Worm (Caenorhabditis elegans) whole organism, late embryonic: Measurements from ENCODE around the gene Y47D3A.34.

Experiments
- C38D4.7 ChIP-seq: fragments of 200-800 bp; sonication (Bioruptor generic); optimal IDR thresholded peaks from 2 replicates; lab custom pipeline; 2018; ENCODE audit warnings: mild to moderate bottlenecking, missing genetic modification characterization, moderate library complexity, missing compliant biosample characterization
- F13H6.1 ChIP-seq: sonication (generic microtip); optimal IDR thresholded peaks from 2 replicates; lab custom pipeline; 2016; ENCODE audit warnings: missing genetic modification characterization, missing compliant biosample characterization
- K02D7.2 ChIP-seq: sonication (generic microtip); optimal IDR thresholded peaks from 2 replicates; lab custom pipeline; 2017; ENCODE audit warnings: mild to moderate bottlenecking, missing genetic modification characterization, missing compliant biosample characterization
- ceh-18 ChIP-seq: sonication (generic microtip); optimal IDR thresholded peaks from 2 replicates; lab custom pipeline; 2016; ENCODE audit warnings: missing genetic modification characterization, missing compliant biosample characterization
- ceh-2 ChIP-seq: sonication (generic microtip); optimal IDR thresholded peaks from 2 replicates; lab custom pipeline; 2016; ENCODE audit warnings: missing genotype, missing genetic modification characterization, missing compliant biosample characterization
- ceh-22 ChIP-seq: sonication (generic microtip); optimal IDR thresholded peaks from 2 replicates; lab custom pipeline; 2017; ENCODE audit warnings: missing biosample characterization, missing genetic modification characterization
- ceh-30 ChIP-seq: fragments of 150-350 bp; optimal IDR thresholded peaks from 2 replicates; lab custom pipeline; 2014; ENCODE audit warnings: missing biosample characterization, missing genetic modification characterization
- ceh-45 ChIP-seq: fragments of 200-800 bp; sonication (Bioruptor generic); IDR thresholded peaks from 2 replicates; pipeline ENCODE4 v1.3.6; 2022; ENCODE audit warnings: missing genetic modification reagents, missing genetic modification characterization, missing compliant biosample characterization
- ceh-48 ChIP-seq: sonication (generic microtip); optimal IDR thresholded peaks from 2 replicates; lab custom pipeline; 2016; ENCODE audit warnings: missing genetic modification characterization, inconsistent platforms, missing compliant biosample characterization
- ceh-9 ChIP-seq: sonication (generic microtip); optimal IDR thresholded peaks from 2 replicates; lab custom pipeline; 2016; ENCODE audit warnings: mild to moderate bottlenecking, missing genetic modification characterization, inconsistent platforms, missing compliant biosample characterization
- che-1 ChIP-seq: sonication (generic microtip); optimal IDR thresholded peaks from 2 replicates; lab custom pipeline; 2016; ENCODE audit warnings: mild to moderate bottlenecking, missing genetic modification characterization, missing compliant biosample characterization
- dve-1 ChIP-seq: sonication (generic microtip); optimal IDR thresholded peaks from 2 replicates; lab custom pipeline; 2017; ENCODE audit warnings: antibody characterized with exemption, mild to moderate bottlenecking, missing genetic modification characterization, missing compliant biosample characterization
- elt-2 ChIP-seq: sonication (generic microtip); optimal IDR thresholded peaks from 2 replicates; lab custom pipeline; 2016; ENCODE audit warnings: missing genetic modification reagents, missing genetic modification characterization, missing compliant biosample characterization
- elt-4 ChIP-seq: sonication (generic microtip); optimal IDR thresholded peaks from 2 replicates; lab custom pipeline; 2016; ENCODE audit warnings: missing genetic modification characterization, missing compliant biosample characterization
- ets-4 ChIP-seq: sonication (generic microtip); optimal IDR thresholded peaks from 2 replicates; lab custom pipeline; 2016; ENCODE audit warnings: missing genetic modification characterization, missing compliant biosample characterization
- fkh-6 ChIP-seq: sonication (generic microtip); optimal IDR thresholded peaks from 2 replicates; lab custom pipeline; 2016; ENCODE audit warnings: missing genetic modification characterization, missing compliant biosample characterization
- gmeb-2 ChIP-seq: sonication (generic microtip); optimal IDR thresholded peaks from 2 replicates; lab custom pipeline; 2016; ENCODE audit warnings: missing genetic modification characterization, inconsistent platforms, missing compliant biosample characterization
- hlh-15 ChIP-seq: sonication (generic microtip); optimal IDR thresholded peaks from 2 replicates; lab custom pipeline; 2016; ENCODE audit warnings: missing genetic modification characterization, missing compliant biosample characterization
- hlh-30 ChIP-seq: sonication (generic microtip); optimal IDR thresholded peaks from 2 replicates; lab custom pipeline; 2017; ENCODE audit warnings: antibody characterized with exemption, missing genetic modification characterization, missing compliant biosample characterization; ENCODE audit not compliant: insufficient read depth
- hlh-6 ChIP-seq: sonication (generic microtip); optimal IDR thresholded peaks from 2 replicates; lab custom pipeline; 2016; ENCODE audit warnings: missing genotype, missing genetic modification characterization, missing compliant biosample characterization
- hlh-8 ChIP-seq: sonication (generic microtip); optimal IDR thresholded peaks from 2 replicates; lab custom pipeline; 2016; ENCODE audit warnings: missing genotype, missing genetic modification characterization, missing compliant biosample characterization
- lim-6 ChIP-seq: sonication (generic microtip); optimal IDR thresholded peaks from 2 replicates; lab custom pipeline; 2016; ENCODE audit warnings: missing genetic modification characterization, missing compliant biosample characterization
- madf-2 ChIP-seq: sonication (generic microtip); optimal IDR thresholded peaks from 2 replicates; lab custom pipeline; 2017; ENCODE audit warnings: missing genetic modification characterization, missing compliant biosample characterization
- mec-3 ChIP-seq: sonication (generic microtip); optimal IDR thresholded peaks from 2 replicates; lab custom pipeline; 2016; ENCODE audit warnings: borderline replicate concordance, missing genetic modification characterization, missing compliant biosample characterization
- nfya-1 ChIP-seq: sonication (generic microtip); optimal IDR thresholded peaks from 2 replicates; lab custom pipeline; 2017; ENCODE audit warnings: missing genetic modification characterization, mild to moderate bottlenecking, missing compliant biosample characterization, antibody characterized with exemption, moderate library complexity
- nhr-232 ChIP-seq: sonication (generic microtip); optimal IDR thresholded peaks from 2 replicates; lab custom pipeline; 2016; ENCODE audit warnings: missing genetic modification characterization, missing compliant biosample characterization
- odd-2 ChIP-seq: sonication (generic microtip); optimal IDR thresholded peaks from 2 replicates; lab custom pipeline; 2017; ENCODE audit warnings: antibody characterized with exemption, mild to moderate bottlenecking, missing genetic modification characterization, missing compliant biosample characterization
- pha-2 ChIP-seq: sonication (generic microtip); optimal IDR thresholded peaks from 2 replicates; lab custom pipeline; 2017; ENCODE audit warnings: mild to moderate bottlenecking, missing genetic modification characterization, missing compliant biosample characterization
- pha-4 ChIP-seq: fragments of 150-350 bp; optimal IDR thresholded peaks from 2 replicates; lab custom pipeline; 2018; ENCODE audit warnings: missing biosample characterization, missing genetic modification reagents, missing genetic modification characterization
- pros-1 ChIP-seq: fragments of 150-350 bp; optimal IDR thresholded peaks from 2 replicates; lab custom pipeline; 2014; ENCODE audit warnings: missing biosample characterization, missing genetic modification reagents, missing genetic modification characterization
- ref-2 ChIP-seq: sonication (generic microtip); optimal IDR thresholded peaks from 2 replicates; lab custom pipeline; 2016; ENCODE audit warnings: missing genetic modification characterization, missing compliant biosample characterization
- sox-2 ChIP-seq: fragments of 200-800 bp; sonication (Bioruptor generic); IDR thresholded peaks from 2 replicates; pipeline ENCODE4 v1.3.6; 2022; ENCODE audit warnings: missing genetic modification reagents, missing genetic modification characterization, missing compliant biosample characterization
- sox-4 ChIP-seq: sonication (generic microtip); optimal IDR thresholded peaks from 2 replicates; lab custom pipeline; 2017; ENCODE audit warnings: mild to moderate bottlenecking, missing genetic modification characterization, inconsistent platforms, missing compliant biosample characterization
- syd-9 ChIP-seq: sonication (generic microtip); optimal IDR thresholded peaks from 2 replicates; lab custom pipeline; 2016; ENCODE audit warnings: mild to moderate bottlenecking, missing genetic modification characterization, moderate library complexity, missing compliant biosample characterization
- tbx-7 ChIP-seq: sonication (generic microtip); optimal IDR thresholded peaks from 2 replicates; lab custom pipeline; 2016; ENCODE audit warnings: missing genotype, missing genetic modification characterization, missing compliant biosample characterization
- ttx-3 ChIP-seq: sonication (generic microtip); optimal IDR thresholded peaks from 2 replicates; lab custom pipeline; 2016; ENCODE audit warnings: missing genetic modification reagents, missing genetic modification characterization, missing compliant biosample characterization
- unc-3 ChIP-seq, 2 experiments: fragments of 200-800 bp in 1 of 2; sonication (Bioruptor generic) in 1 of 2; sonication (generic microtip) in 1 of 2; conservative IDR thresholded peaks in 1 of 2; optimal IDR thresholded peaks in 1 of 2; 2 replicates each; pipeline versions ENCODE4 v1.3.6 to Lab custom; 2016 to 2022; ENCODE audit warnings: missing compliant biosample characterization in 2 of 2, missing genetic modification characterization in 2 of 2, missing genetic modification reagents in 1 of 2
- unc-42 ChIP-seq: sonication (generic microtip); optimal IDR thresholded peaks from 2 replicates; lab custom pipeline; 2016; ENCODE audit warnings: missing genotype, missing genetic modification characterization, missing compliant biosample characterization
- unc-55 ChIP-seq: sonication (generic microtip); optimal IDR thresholded peaks from 2 replicates; lab custom pipeline; 2017; ENCODE audit warnings: missing biosample characterization, missing genetic modification reagents, missing genetic modification characterization
- unc-86 ChIP-seq: sonication (generic microtip); optimal IDR thresholded peaks from 2 replicates; lab custom pipeline; 2016; ENCODE audit warnings: missing genetic modification characterization, missing compliant biosample characterization
- zip-5 ChIP-seq: sonication (generic microtip); optimal IDR thresholded peaks from 2 replicates; lab custom pipeline; 2016; ENCODE audit warnings: missing genetic modification characterization, missing compliant biosample characterization

Y47D3A.34 gene

DNA sequence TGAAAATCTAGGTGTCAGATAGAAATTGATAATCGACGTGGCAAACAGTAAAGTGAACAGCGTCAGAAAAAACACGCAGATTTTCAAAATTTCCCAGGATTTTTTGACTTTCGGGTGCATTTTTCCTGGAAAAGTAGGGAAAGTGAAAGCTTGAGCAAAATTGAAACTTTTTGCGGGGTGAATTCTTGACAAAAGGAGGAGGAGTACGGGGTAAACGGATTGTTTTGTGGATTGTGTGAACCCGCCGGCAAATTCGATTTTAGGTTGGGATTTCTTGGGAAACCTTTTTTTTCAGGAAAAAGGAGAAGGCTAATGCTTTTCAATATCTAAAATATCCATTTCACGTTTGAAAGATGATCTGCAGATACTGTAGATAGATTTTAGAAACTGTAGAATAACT is at the start of gene Y47D3A.34:
Y47D3A.34 (minus strand) TSS at position 120 of the 400 bp plus-strand sequence.
- peak; percentile 39 for TF ChIP-seq unc-42
- no peak for TF ChIP-seq unc-3 (GFP tag; conservative IDR thresholded peaks at IDR 0.05; lab: Robert Waterston, UW)
- TF ChIP-seq unc-3 (tag; optimal IDR thresholded peaks at IDR 0.05; lab: Kevin White, UChicago), result no peak

DNA sequence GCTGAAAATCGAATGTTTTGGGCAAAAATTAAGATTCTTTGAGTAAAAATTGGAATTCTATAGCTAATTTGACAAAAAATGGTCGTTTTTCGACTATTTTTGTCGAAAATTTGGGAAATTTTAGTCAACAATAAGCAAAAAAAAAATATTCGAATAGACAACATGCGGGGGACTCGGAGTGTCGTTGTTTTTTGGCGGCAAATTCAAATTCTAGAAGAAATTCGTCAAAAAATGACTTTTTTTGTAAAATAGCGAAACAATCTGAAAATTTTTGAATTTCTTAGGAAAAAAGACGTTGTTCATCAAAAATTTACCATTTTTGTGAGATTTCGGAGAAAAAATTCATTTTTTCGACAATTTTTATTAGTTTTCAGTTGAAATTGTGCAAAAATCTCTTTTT is 49.0 kb upstream of the Y47D3A.34 start:
- TF ChIP-seq elt-4 (tag; lab: Kevin White, UChicago), result no peak
- TF ChIP-seq mec-3, result no peak
- TF ChIP-seq pha-2, result no peak
- TF ChIP-seq ref-2 (tag; lab: Kevin White, UChicago), result no peak
- TF ChIP-seq lim-6, result no peak
- no peak for TF ChIP-seq ceh-22
- no peak for TF ChIP-seq sox-4
- TF ChIP-seq gmeb-2, result no peak
- no peak for TF ChIP-seq dve-1 (tag; lab: Kevin White, UChicago)
- no peak for TF ChIP-seq syd-9 (tag; lab: Kevin White, UChicago)
- TF ChIP-seq nhr-232 (tag; lab: Kevin White, UChicago), result no peak
- TF ChIP-seq pros-1, result no peak
- no peak for TF ChIP-seq ttx-3
- no peak for TF ChIP-seq C38D4.7 (GFP tag; lab: Kevin White, UChicago)
- TF ChIP-seq odd-2, result no peak
- TF ChIP-seq elt-2, result no peak
- no peak for TF ChIP-seq pha-4
- no peak for TF ChIP-seq ceh-18
- no peak for TF ChIP-seq F13H6.1 (tag; lab: Kevin White, UChicago)
- TF ChIP-seq unc-86 (tag; lab: Kevin White, UChicago), result no peak

DNA sequence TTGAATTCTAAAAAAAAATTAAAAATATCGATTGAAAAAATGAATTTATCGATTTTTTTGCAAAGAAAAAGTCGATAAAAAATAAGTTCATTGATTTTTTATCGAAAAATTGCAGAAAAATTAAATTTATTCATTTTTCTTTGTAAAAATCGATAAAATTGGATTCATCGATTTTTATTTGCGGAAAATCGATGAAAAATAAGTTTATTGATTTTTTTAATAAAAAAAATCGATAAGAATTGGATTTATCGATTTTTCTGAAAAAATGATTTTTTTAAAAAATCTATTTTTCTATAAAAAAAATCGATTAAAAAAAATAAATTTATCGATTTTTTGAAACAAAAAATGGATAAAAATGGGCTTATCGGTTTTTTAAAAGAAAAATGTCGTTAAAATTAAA is 45.3 kb upstream of the Y47D3A.34 start:
- peak; percentile 42 for TF ChIP-seq ceh-48 (tag; lab: Kevin White, UChicago)
- TF ChIP-seq hlh-15 (tag; lab: Kevin White, UChicago), result no peak

DNA sequence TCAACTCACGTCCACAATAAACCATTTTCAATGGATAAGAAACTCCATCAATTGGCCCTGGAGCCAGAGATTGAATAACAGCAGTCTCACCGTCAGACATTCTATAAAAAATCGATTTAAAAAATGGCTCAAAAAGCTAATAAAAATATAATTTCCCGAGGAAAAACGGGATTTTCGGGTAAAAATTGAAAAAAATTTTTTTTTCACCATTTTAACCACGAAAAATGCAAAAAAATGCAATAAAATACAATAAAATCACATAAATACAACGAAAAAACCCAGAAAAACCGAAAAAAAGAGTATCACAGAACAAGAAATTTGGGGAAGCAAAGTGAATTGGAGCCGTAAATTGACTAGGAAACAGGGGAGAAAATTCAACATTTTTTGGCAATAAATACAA is 44.2 kb upstream of the Y47D3A.34 start, which contains the start of gene Y47D3A.21:
Y47D3A.21 (minus strand) TSS at position 101 of the 400 bp plus-strand sequence.
- no peak for TF ChIP-seq ets-4 (tag; lab: Kevin White, UChicago)
- no peak for TF ChIP-seq zip-5 (tag; lab: Kevin White, UChicago)
- TF ChIP-seq unc-55 (GFP tag; lab: Kevin White, UChicago), result no peak
- TF ChIP-seq hlh-6 (tag; lab: Kevin White, UChicago), result no peak
- no peak for TF ChIP-seq sox-2 (GFP tag; lab: Robert Waterston, UW)
- no peak for TF ChIP-seq K02D7.2 (tag; lab: Kevin White, UChicago)
- no peak for TF ChIP-seq tbx-7
- no peak for TF ChIP-seq ceh-9 (tag; lab: Kevin White, UChicago)

DNA sequence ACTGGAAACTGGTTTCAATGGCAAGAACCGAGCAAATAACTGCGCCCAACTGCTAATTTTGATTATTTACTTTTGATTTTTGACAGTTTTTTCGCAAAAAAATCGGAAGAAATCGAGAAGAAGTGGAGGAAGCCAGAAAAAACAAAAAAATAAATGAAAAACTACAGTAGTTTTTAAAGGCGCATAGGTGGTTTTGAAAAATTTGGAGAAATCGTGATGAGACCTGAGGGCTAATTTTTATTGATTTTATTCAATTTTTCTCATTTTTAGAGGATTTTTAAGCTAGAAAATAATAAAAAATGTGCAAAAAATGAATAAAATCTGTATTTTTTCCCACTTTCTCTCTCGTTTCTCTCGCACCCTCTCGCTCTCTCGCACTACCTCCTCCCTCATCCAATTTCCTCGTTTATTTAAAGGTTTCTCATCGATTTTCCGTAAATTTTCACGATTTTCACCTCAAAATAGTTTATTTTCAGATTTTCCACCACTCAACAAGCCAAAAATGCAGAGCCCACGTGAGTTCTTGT is 40.0 kb upstream of the Y47D3A.34 start, which contains the start of gene Y47D3A.20:
Y47D3A.20 (plus strand) TSS at position 477 of the 527 bp plus-strand sequence.
- TF ChIP-seq odd-2, result no peak
- no peak for TF ChIP-seq dve-1 (tag; lab: Kevin White, UChicago)
- TF ChIP-seq madf-2 (tag; lab: Kevin White, UChicago), result no peak
- no peak for TF ChIP-seq hlh-8 (tag; lab: Kevin White, UChicago)
- TF ChIP-seq ceh-22, result no peak
- no peak for TF ChIP-seq pros-1
- TF ChIP-seq hlh-30 (tag; lab: Kevin White, UChicago), result no peak
- TF ChIP-seq nfya-1 (tag; lab: Kevin White, UChicago), result no peak
- no peak for TF ChIP-seq elt-2
- no peak for TF ChIP-seq ceh-30 (tag; lab: Kevin White, UChicago)
- no peak for TF ChIP-seq fkh-6 (tag; lab: Kevin White, UChicago)
- TF ChIP-seq ttx-3, result no peak
- no peak for TF ChIP-seq hlh-15 (tag; lab: Kevin White, UChicago)
- TF ChIP-seq nhr-232 (tag; lab: Kevin White, UChicago), result no peak
- TF ChIP-seq elt-4 (tag; lab: Kevin White, UChicago), result no peak
- no peak for TF ChIP-seq K02D7.2 (tag; lab: Kevin White, UChicago)
- TF ChIP-seq mec-3, result no peak
- no peak for TF ChIP-seq che-1 (tag; lab: Kevin White, UChicago)
- no peak for TF ChIP-seq ceh-2 (tag; lab: Kevin White, UChicago)
- TF ChIP-seq ceh-45 (GFP tag; lab: Robert Waterston, UW), result no peak
- TF ChIP-seq, all 69 proteins: peak for 0
